Worm (Caenorhabditis elegans): ENCODE measurements around the gene sams-1.

Gene sams-1

ce11 chrX:11952129-11952528 lies 13.6 kb upstream of the sams-1 start:
- TF ChIP-seq C38D4.7 (GFP tag; optimal IDR thresholded peaks at IDR 0.05) (no peak), ceh-18 (tag; optimal IDR thresholded peaks at IDR 0.05) (no peak), npax-4 (tag; optimal IDR thresholded peaks at IDR 0.05) (no peak), ceh-9 (tag; optimal IDR thresholded peaks at IDR 0.05) (no peak), mec-3 (tag; optimal IDR thresholded peaks at IDR 0.05; ENCODE audit: borderline replicate concordance) (no peak), ztf-16 (tag; optimal IDR thresholded peaks at IDR 0.05) (no peak), hlh-15 (tag; optimal IDR thresholded peaks at IDR 0.05) (no peak), ceh-2 (tag; optimal IDR thresholded peaks at IDR 0.05) (no peak), sox-2 (GFP tag; IDR thresholded peaks at IDR 0.05) (no peak), pros-1 (tag; optimal IDR thresholded peaks at IDR 0.05) (no peak), hlh-6 (tag; optimal IDR thresholded peaks at IDR 0.05) (no peak), pag-3 (tag; optimal IDR thresholded peaks at IDR 0.05; ENCODE audit: borderline replicate concordance) (no peak), ceh-45 (GFP tag; IDR thresholded peaks at IDR 0.05) (no peak), elt-4 (tag; optimal IDR thresholded peaks at IDR 0.05) (no peak), fax-1 (tag; optimal IDR thresholded peaks at IDR 0.05) (no peak), unc-42 (tag; optimal IDR thresholded peaks at IDR 0.05) (no peak), gmeb-2 (tag; optimal IDR thresholded peaks at IDR 0.05) (no peak), sox-4 (tag; optimal IDR thresholded peaks at IDR 0.05) (no peak), syd-9 (tag; optimal IDR thresholded peaks at IDR 0.05) (no peak), C08G9.2 (tag; optimal IDR thresholded peaks at IDR 0.05) (no peak)

ce11 chrX:11953229-11953628 lies 12.5 kb upstream of the sams-1 start, which contains the start of gene T08D10.4:
Gene T08D10.4 (minus strand): TSS chrX:11953329.
- no peak for TF ChIP-seq unc-3 (GFP tag; conservative IDR thresholded peaks at IDR 0.05)
- TF ChIP-seq unc-3 (tag; optimal IDR thresholded peaks at IDR 0.05) = no peak
- TF ChIP-seq ceh-2 (tag; optimal IDR thresholded peaks at IDR 0.05) = no peak
- TF ChIP-seq fkh-6 (tag; optimal IDR thresholded peaks at IDR 0.05) = no peak
- no peak for TF ChIP-seq ceh-31 (tag; optimal IDR thresholded peaks at IDR 0.05)
- no peak for TF ChIP-seq syd-9 (tag; optimal IDR thresholded peaks at IDR 0.05)
- no peak for TF ChIP-seq unc-55 (GFP tag; optimal IDR thresholded peaks at IDR 0.05)
- no peak for TF ChIP-seq ama-1 (optimal IDR thresholded peaks at IDR 0.05)
- no peak for TF ChIP-seq nhr-11 (tag; optimal IDR thresholded peaks at IDR 0.05)
- no peak for TF ChIP-seq lin-11 (tag; optimal IDR thresholded peaks at IDR 0.05)
- TF ChIP-seq zip-5 (tag; optimal IDR thresholded peaks at IDR 0.05) = no peak
- TF ChIP-seq pqm-1 (tag; optimal IDR thresholded peaks at IDR 0.05) = no peak
- TF ChIP-seq tbx-2 (tag; optimal IDR thresholded peaks at IDR 0.05) = no peak
- no peak for TF ChIP-seq ttx-3 (tag; optimal IDR thresholded peaks at IDR 0.05)
- TF ChIP-seq T23F11.4 (GFP tag; optimal IDR thresholded peaks at IDR 0.05) = no peak
- TF ChIP-seq ceh-9 (tag; optimal IDR thresholded peaks at IDR 0.05) = no peak
- TF ChIP-seq nhr-232 (tag; optimal IDR thresholded peaks at IDR 0.05) = no peak
- TF ChIP-seq fkh-10 (GFP tag; optimal IDR thresholded peaks at IDR 0.05) = no peak
- no peak for TF ChIP-seq nfya-1 (tag; optimal IDR thresholded peaks at IDR 0.05)
- TF ChIP-seq pax-1 (tag; optimal IDR thresholded peaks at IDR 0.05) = no peak

ce11 chrX:11955125-11955524 lies 10.6 kb upstream of the sams-1 start, which contains the start of gene T08D10.3:
Gene T08D10.3 (plus strand): TSS chrX:11955425.
- TF ChIP-seq ceh-19 (GFP tag; optimal IDR thresholded peaks at IDR 0.05) = no peak
- TF ChIP-seq ceh-24 (tag; optimal IDR thresholded peaks at IDR 0.05) = no peak
- no peak for TF ChIP-seq pax-1 (tag; optimal IDR thresholded peaks at IDR 0.05)
- TF ChIP-seq ref-2 (tag; optimal IDR thresholded peaks at IDR 0.05) = no peak
- TF ChIP-seq ahr-1 (tag; optimal IDR thresholded peaks at IDR 0.05) = no peak
- no peak for TF ChIP-seq unc-3 (GFP tag; conservative IDR thresholded peaks at IDR 0.05)
- no peak for TF ChIP-seq unc-3 (tag; optimal IDR thresholded peaks at IDR 0.05)
- no peak for TF ChIP-seq pag-3 (tag; optimal IDR thresholded peaks at IDR 0.05; ENCODE audit: borderline replicate concordance)
- no peak for TF ChIP-seq lin-11 (tag; optimal IDR thresholded peaks at IDR 0.05)
- no peak for TF ChIP-seq sox-2 (GFP tag; IDR thresholded peaks at IDR 0.05)

Data from whole organism, late embryonic.